Worm (Caenorhabditis elegans): ENCODE measurements around the gene spat-3.

ce11 chrX:4592250-4592649 lies 13.5 kb downstream of the spat-3 start, which contains the start of gene flp-12:
- no peak for TF ChIP-seq dao-5 (tag; optimal IDR thresholded peaks at IDR 0.05)
- TF ChIP-seq W03F9.2 (tag; optimal IDR thresholded peaks at IDR 0.05) = no peak
- TF ChIP-seq him-1 (tag; optimal IDR thresholded peaks at IDR 0.05) = no peak
